Fruit fly (Drosophila melanogaster) whole organism, adult: ENCODE data around the gene CG10809.
A peak's percentile ranks its signal among the peaks of the same experiment; 100 is the strongest.

Source experiments
- CG12768 ChIP-seq: fragments of 200-800 bp; sonication (Bioruptor generic); optimal IDR thresholded peaks from 2 replicates; lab custom pipeline; 2017; ENCODE audit warnings: missing biosample characterization, missing genetic modification characterization, mild to moderate bottlenecking, moderate library complexity, missing genetic modification reagents
- CG1620 ChIP-seq: fragments of 200-800 bp; sonication (Bioruptor generic); optimal IDR thresholded peaks from 2 replicates; lab custom pipeline; 2016; ENCODE audit warnings: missing biosample characterization, missing genetic modification characterization
- CG33017 ChIP-seq: fragments of 200-800 bp; sonication (Bioruptor generic); optimal IDR thresholded peaks from 2 replicates; lab custom pipeline; 2018; ENCODE audit warnings: missing biosample characterization, mild to moderate bottlenecking, missing genetic modification characterization, moderate library complexity
- CG7045 ChIP-seq: fragments of 200-800 bp; sonication (Bioruptor generic); optimal IDR thresholded peaks from 2 replicates; lab custom pipeline; 2017; ENCODE audit warnings: missing biosample characterization, mild to moderate bottlenecking, missing genetic modification characterization
- Clk ChIP-seq: fragments of 200-800 bp; sonication (Bioruptor generic); optimal IDR thresholded peaks from 2 replicates; lab custom pipeline; 2017; ENCODE audit warnings: missing biosample characterization, missing genetic modification characterization
- Hr96 ChIP-seq: fragments of 200-800 bp; sonication (Bioruptor generic); optimal IDR thresholded peaks from 2 replicates; lab custom pipeline; 2016; ENCODE audit warnings: missing biosample characterization, missing genetic modification characterization
- cic ChIP-seq: fragments of 200-800 bp; sonication (Bioruptor generic); optimal IDR thresholded peaks from 2 replicates; lab custom pipeline; 2017; ENCODE audit warnings: missing biosample characterization, mild to moderate bottlenecking, missing genetic modification characterization, moderate library complexity
- kay ChIP-seq: fragments of 200-800 bp; sonication (Bioruptor generic); peaks from one replicate; lab custom pipeline; 2016; ENCODE audit warnings: missing biosample characterization, missing genetic modification characterization, borderline replicate concordance
- tj ChIP-seq: fragments of 200-800 bp; sonication (Bioruptor generic); optimal IDR thresholded peaks from 3 replicates; lab custom pipeline; 2017; ENCODE audit warnings: missing biosample characterization, mild to moderate bottlenecking, missing genetic modification characterization, moderate library complexity

- peak; percentile 72 for TF ChIP-seq CG33017 (tag; lab: Kevin White, UChicago)
- TF ChIP-seq kay: no peak
- TF ChIP-seq CG12768 (GFP tag; lab: Kevin White, UChicago): peak; percentile 60
- TF ChIP-seq Clk (GFP tag; lab: Kevin White, UChicago): peak; percentile 46
- TF ChIP-seq Hr96: peak; percentile 80
- TF ChIP-seq CG7045 (GFP tag; lab: Kevin White, UChicago): peak; percentile 66
- peak; percentile 28 for TF ChIP-seq CG1620 (GFP tag; lab: Kevin White, UChicago)
- TF ChIP-seq cic (GFP tag; lab: Kevin White, UChicago): peak; percentile 30
- TF ChIP-seq tj (GFP tag; lab: Kevin White, UChicago): peak; percentile 38
These were observed 3.8 kb downstream of the CG10809 start for dm6 chr3L:9855784-9856426.
